Worm (Caenorhabditis elegans): ENCODE results near the gene T24H10.4.

ce11 chrII:9156277-9156676 lies 46.9 kb downstream of the T24H10.4 start:
- TF ChIP-seq sox-4 (tag; optimal IDR thresholded peaks at IDR 0.05) (no peak), ceh-34 (tag; optimal IDR thresholded peaks at IDR 0.05) (no peak), ama-1 (optimal IDR thresholded peaks at IDR 0.05) (no peak), pros-1 (tag; optimal IDR thresholded peaks at IDR 0.05) (no peak), mec-3 (tag; optimal IDR thresholded peaks at IDR 0.05; ENCODE audit: borderline replicate concordance) (no peak), hlh-13 (GFP tag; optimal IDR thresholded peaks at IDR 0.05) (no peak), lin-11 (tag; optimal IDR thresholded peaks at IDR 0.05) (no peak), K02D7.2 (tag; optimal IDR thresholded peaks at IDR 0.05) (no peak), pha-4 (tag; optimal IDR thresholded peaks at IDR 0.05) (no peak), pqm-1 (tag; optimal IDR thresholded peaks at IDR 0.05) (no peak)
